Fruit fly (Drosophila melanogaster): ENCODE data around the gene CG34437.

Gene CG34437

dm6 chr3R:28293748-28294147 is 10.2 kb downstream of the CG34437 start, which contains the start of gene UQCR-14L (continued):
- TF ChIP-seq CG12744 (GFP tag; optimal IDR thresholded peaks at IDR 0.05) (no peak), CG3726 (GFP tag; IDR thresholded peaks at IDR 0.05) (no peak)

- TF ChIP-seq CG1647 (GFP tag; optimal IDR thresholded peaks at IDR 0.05) (no peak), sens (GFP tag) (peak; percentile 69), CG18599 (GFP tag; optimal IDR thresholded peaks at IDR 0.05) (peak; percentile 74), CG33213 (GFP tag; optimal IDR thresholded peaks at IDR 0.05) (no peak), dysf (GFP tag; IDR thresholded peaks at IDR 0.05) (peak; percentile 43; the same call in 2 of the 3 replicates), Meics (GFP tag; optimal IDR thresholded peaks at IDR 0.05) (peak; percentile 46), CG11247 (GFP tag; IDR thresholded peaks at IDR 0.05) (0 out of 2 replicates have a peak, but pooled peaks have one; percentile 23), HHEX (GFP tag; optimal IDR thresholded peaks at IDR 0.05) (peak; percentile 20), ac (GFP tag; optimal IDR thresholded peaks at IDR 0.05) (no peak), CG9797 (GFP tag; optimal IDR thresholded peaks at IDR 0.05) (no peak), Ptx1 (GFP tag; IDR thresholded peaks at IDR 0.05) (peak; percentile 42), Med (GFP tag) (peak; percentile 64), ci (GFP tag; IDR thresholded peaks at IDR 0.05) (peak; percentile 20; the same call in 1 of the 3 replicates), grau (tag; optimal IDR thresholded peaks at IDR 0.05) (no peak), Hr51 (GFP tag; optimal IDR thresholded peaks at IDR 0.05) (peak in 1 of 2 experiments; percentile 37), MESR4 (GFP tag; optimal IDR thresholded peaks at IDR 0.05) (no peak), pan (optimal IDR thresholded peaks at IDR 0.05) (no peak), pan (GFP tag; optimal IDR thresholded peaks at IDR 0.05 in 1 of 2, IDR thresholded peaks at IDR 0.05 in 1 of 2) (peak in 1 of 2 experiments; percentile 47), ind (GFP tag; optimal IDR thresholded peaks at IDR 0.05) (peak; percentile 4), Pdp1 (GFP tag; optimal IDR thresholded peaks at IDR 0.05) (no peak), Atf6 (GFP tag; IDR thresholded peaks at IDR 0.05) (peak; percentile 50; the same call in 1 of the 2 replicates), CG9727 (GFP tag; optimal IDR thresholded peaks at IDR 0.05) (peak; percentile 8), H2.0 (GFP tag; IDR thresholded peaks at IDR 0.05) (0 out of 2 replicates have a peak, but pooled peaks have one; percentile 9), lmd (GFP tag; IDR thresholded peaks at IDR 0.05) (0 out of 2 replicates have a peak, but pooled peaks have one; percentile 12), CG11504 (tag; optimal IDR thresholded peaks at IDR 0.05) (peak; percentile 38), Fer3 (tag; optimal IDR thresholded peaks at IDR 0.05) (peak; percentile 15), HLH3B (GFP tag; IDR thresholded peaks at IDR 0.05) (0 out of 2 replicates have a peak, but pooled peaks have one; percentile 14), caup (GFP tag; optimal IDR thresholded peaks at IDR 0.05; ENCODE audit: severe bottlenecking) (no peak), crp (GFP tag; optimal IDR thresholded peaks at IDR 0.05) (no peak), Rfx (GFP tag; IDR thresholded peaks at IDR 0.05) (peak; percentile 49), Dbx (GFP tag; IDR thresholded peaks at IDR 0.05) (peak; percentile 32; the same call in 1 of the 3 replicates), ATbp (GFP tag; optimal IDR thresholded peaks at IDR 0.05) (no peak), CG12769 (tag; optimal IDR thresholded peaks at IDR 0.05) (peak; percentile 70), CG15269 (tag; optimal IDR thresholded peaks at IDR 0.05) (peak; percentile 30), tgo (GFP tag; IDR thresholded peaks at IDR 0.05) (peak; percentile 34; the same call in 1 of the 3 replicates), CG9817 (tag; optimal IDR thresholded peaks at IDR 0.05) (peak; percentile 17), Abd-B (GFP tag; optimal IDR thresholded peaks at IDR 0.05) (peak; percentile 25), Oli (tag; optimal IDR thresholded peaks at IDR 0.05) (peak; percentile 26), dmrt99B (tag; optimal IDR thresholded peaks at IDR 0.05) (peak; percentile 39), bcd (GFP tag; optimal IDR thresholded peaks at IDR 0.05) (peak; percentile 6), CG3281 (GFP tag; optimal IDR thresholded peaks at IDR 0.05) (peak; percentile 25), Optix (GFP tag; IDR thresholded peaks at IDR 0.05) (0 out of 3 replicates have a peak, but pooled peaks have one; percentile 33), CG11696 (GFP tag; IDR thresholded peaks at IDR 0.05) (0 out of 2 replicates have a peak, but pooled peaks have one; percentile 22), lab (GFP tag; optimal IDR thresholded peaks at IDR 0.05) (peak; percentile 72), Drgx (GFP tag; IDR thresholded peaks at IDR 0.05) (peak; percentile 30; the same call in 1 of the 2 replicates)
Observed at dm6 chr3R:28297513-28297912, 14.0 kb downstream of the CG34437 start.

Data from whole organism, embryonic.